Worm (Caenorhabditis elegans) whole organism, dauer: ENCODE measurements around the gene alg-4.

ENCODE experiments used
- unc-62 ChIP-seq: sonication (generic microtip); optimal IDR thresholded peaks from 2 replicates; lab custom pipeline; 2017; ENCODE audit warnings: missing biosample characterization, missing genetic modification reagents, missing genetic modification characterization

alg-4 gene

ce11 chrIII:9903694-9904292 lies 12.6 kb upstream of the alg-4 start:
- no peak for TF ChIP-seq unc-62 (GFP tag; lab: Kevin White, UChicago)

- no peak for TF ChIP-seq unc-62 (GFP tag; lab: Kevin White, UChicago)
Observed at ce11 chrIII:9899720-9900119, 8.5 kb upstream of the alg-4 start.

- no peak for TF ChIP-seq unc-62 (GFP tag; lab: Kevin White, UChicago)
Observed at ce11 chrIII:9892855-9893254, 1.6 kb upstream of the alg-4 start, which contains the start of gene mam-7. Gene mam-7, plus strand, starts transcription at chrIII:9893155.

ce11 chrIII:9886323-9886722 lies 4.9 kb downstream of the alg-4 start:
- no peak for TF ChIP-seq unc-62 (GFP tag; lab: Kevin White, UChicago)

ce11 chrIII:9885609-9886008 lies 5.6 kb downstream of the alg-4 start:
- TF ChIP-seq unc-62 (GFP tag; lab: Kevin White, UChicago): no peak

- no peak for TF ChIP-seq unc-62 (GFP tag; lab: Kevin White, UChicago)
Observed at ce11 chrIII:9878828-9879227, 12.4 kb downstream of the alg-4 start, which contains the start of gene ZK757.2. Gene ZK757.2, minus strand, starts transcription at chrIII:9878928.

ce11 chrIII:9876951-9877350 lies 14.3 kb downstream of the alg-4 start, which contains the start of gene ZK757.10:
Gene ZK757.10, plus strand, starts transcription at chrIII:9877251.
- no peak for TF ChIP-seq unc-62 (GFP tag; lab: Kevin White, UChicago)

- no peak for TF ChIP-seq unc-62 (GFP tag; lab: Kevin White, UChicago)
Observed at ce11 chrIII:9874515-9874914, 16.7 kb downstream of the alg-4 start.

ce11 chrIII:9871032-9871431 lies 20.2 kb downstream of the alg-4 start, which contains the start of gene ZK757.1:
Gene ZK757.1, minus strand, starts transcription at chrIII:9871132.
- TF ChIP-seq unc-62 (GFP tag; lab: Kevin White, UChicago): no peak

ce11 chrIII:9867780-9868503 lies 23.3 kb downstream of the alg-4 start, which contains the start of gene dhhc-4:
Gene dhhc-4, minus strand, starts transcription at chrIII:9867792.
- TF ChIP-seq unc-62 (GFP tag; lab: Kevin White, UChicago): no peak

ce11 chrIII:9867352-9867751 lies 23.9 kb downstream of the alg-4 start:
- TF ChIP-seq unc-62 (GFP tag; lab: Kevin White, UChicago): no peak

ce11 chrIII:9862469-9862868 lies 28.8 kb downstream of the alg-4 start:
- no peak for TF ChIP-seq unc-62 (GFP tag; lab: Kevin White, UChicago)

- no peak for TF ChIP-seq unc-62 (GFP tag; lab: Kevin White, UChicago)
Observed at ce11 chrIII:9861470-9862342, 29.5 kb downstream of the alg-4 start.

ce11 chrIII:9860201-9860780 lies 30.9 kb downstream of the alg-4 start, which contains the start of gene twk-48:
Gene twk-48, plus strand, starts transcription at chrIII:9860730.
- no peak for TF ChIP-seq unc-62 (GFP tag; lab: Kevin White, UChicago)

ce11 chrIII:9859133-9859775 lies 32.0 kb downstream of the alg-4 start, which contains the start of gene gpdh-2:
Gene gpdh-2, minus strand, starts transcription at chrIII:9859183.
- no peak for TF ChIP-seq unc-62 (GFP tag; lab: Kevin White, UChicago)
